Fruit fly (Drosophila melanogaster) whole organism, larva: Measurements from ENCODE around the gene Rsph1.

Source experiments
- noc ChIP-seq: fragments of 200-800 bp; sonication (Bioruptor generic); optimal IDR thresholded peaks from 3 replicates; lab custom pipeline; 2019; ENCODE audit warnings: missing biosample characterization, mild to moderate bottlenecking, missing genetic modification characterization, moderate library complexity

The Rsph1 gene

dm6 chr2L:13222225-13222648 lies 39.0 kb downstream of the Rsph1 start, which contains the start of the genes Ski6 and CG16812:
Gene Ski6, minus strand, starts transcription at chr2L:13222429.
Gene CG16812, plus strand, starts transcription at chr2L:13222587.
- no peak for TF ChIP-seq noc (tag; lab: Kevin White, UChicago)

dm6 chr2L:13225225-13225840 lies 42.1 kb downstream of the Rsph1 start, which contains the start of gene CG15480:
Gene CG15480, minus strand, starts transcription at chr2L:13225275.
- TF ChIP-seq noc (tag; lab: Kevin White, UChicago) = no peak

dm6 chr2L:13227242-13227641 lies 44.0 kb downstream of the Rsph1 start, which contains the start of gene CG16813:
Gene CG16813, plus strand, starts transcription at chr2L:13227529.
- TF ChIP-seq noc (tag; lab: Kevin White, UChicago) = no peak

dm6 chr2L:13229388-13229882 lies 46.2 kb downstream of the Rsph1 start, which contains the start of gene CG16815:
Gene CG16815, plus strand, starts transcription at chr2L:13229832.
- TF ChIP-seq noc (tag; lab: Kevin White, UChicago) = no peak

dm6 chr2L:13231739-13232138 lies 48.5 kb downstream of the Rsph1 start, which contains the start of gene Prosalpha6T:
Gene Prosalpha6T, plus strand, starts transcription at chr2L:13232039.
- TF ChIP-seq noc (tag; lab: Kevin White, UChicago) = no peak
